Worm (Caenorhabditis elegans) whole organism, mixed stage, embryonic: ENCODE measurements around the gene sre-51.

Source experiments
- lsy-2 ChIP-seq: fragments of 150-350 bp; optimal IDR thresholded peaks from 2 replicates; lab custom pipeline; 2014; ENCODE audit warnings: missing biosample characterization, missing genetic modification characterization
- nhr-237 ChIP-seq: fragments of 150-350 bp; optimal IDR thresholded peaks from 2 replicates; lab custom pipeline; 2014; ENCODE audit warnings: missing biosample characterization, missing genetic modification characterization
- sptf-1 ChIP-seq: sonication (generic microtip); optimal IDR thresholded peaks from 2 replicates; lab custom pipeline; 2017; ENCODE audit warnings: mild to moderate bottlenecking, missing genetic modification characterization, moderate library complexity, missing compliant biosample characterization

DNA sequence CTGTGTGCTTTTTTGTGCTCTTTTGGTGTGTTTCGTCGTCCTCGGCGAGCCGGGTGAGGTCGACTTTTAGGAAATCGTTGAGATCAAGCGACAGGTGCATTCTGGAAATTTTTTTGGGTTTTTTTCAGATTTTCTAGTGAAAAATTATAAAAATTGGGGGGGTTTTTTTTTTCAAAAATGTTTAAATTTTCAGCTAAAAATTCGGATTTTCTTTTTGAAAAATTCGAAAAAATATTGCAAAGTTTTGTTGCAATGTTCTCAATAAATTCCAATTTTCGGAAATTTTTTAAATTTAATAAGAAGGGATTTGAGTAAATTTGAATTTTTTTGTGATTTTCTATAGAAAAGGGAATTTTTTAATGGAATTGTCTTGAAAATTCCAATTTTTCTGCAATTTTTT, 36.7 kb upstream of the sre-51 start, which contains the start of gene Y57A10A.27:
- TF ChIP-seq sptf-1 (tag; lab: Kevin White, UChicago) = no peak
- TF ChIP-seq nhr-237 (tag; lab: Kevin White, UChicago) = no peak
- no peak for TF ChIP-seq lsy-2
